Worm (Caenorhabditis elegans) whole organism, young adult: ENCODE results near the gene lgc-44.
A peak's percentile ranks its signal among the peaks of the same experiment; 100 is the strongest.

Source experiments
- B0019.2 ChIP-seq: fragments of 200-800 bp; sonication (Bioruptor generic); conservative IDR thresholded peaks from 2 replicates; pipeline ENCODE4 v1.3.6; 2022; ENCODE audit warnings: missing genetic modification reagents, missing genetic modification characterization, missing compliant biosample characterization
- B0336.3 ChIP-seq: fragments of 200-800 bp; sonication (Bioruptor generic); IDR thresholded peaks from 2 replicates; pipeline ENCODE4 v1.3.6; 2022; ENCODE audit warnings: missing genetic modification characterization, missing compliant biosample characterization
- F10E7.11 ChIP-seq: sonication (generic microtip); optimal IDR thresholded peaks from 2 replicates; lab custom pipeline; 2017; ENCODE audit warnings: mild to moderate bottlenecking, missing genetic modification characterization, moderate library complexity, missing compliant biosample characterization
- F23B12.7 ChIP-seq: sonication (generic microtip); optimal IDR thresholded peaks from 2 replicates; lab custom pipeline; 2017; ENCODE audit warnings: missing genetic modification characterization, mild to moderate bottlenecking, missing compliant biosample characterization, antibody characterized with exemption, moderate library complexity; ENCODE audit not compliant: insufficient read depth
- F57A8.1 ChIP-seq: fragments of 200-800 bp; sonication (Bioruptor generic); optimal IDR thresholded peaks from 2 replicates; lab custom pipeline; 2018; ENCODE audit warnings: mild to moderate bottlenecking, missing genetic modification characterization, moderate library complexity, missing compliant biosample characterization
- T07F8.4 ChIP-seq: sonication (generic microtip); optimal IDR thresholded peaks from 2 replicates; lab custom pipeline; 2016; ENCODE audit warnings: mild to moderate bottlenecking, missing genetic modification characterization, moderate library complexity, missing compliant biosample characterization
- Y53G8AR.9 ChIP-seq: fragments of 200-800 bp; sonication (Bioruptor generic); conservative IDR thresholded peaks from 2 replicates; pipeline ENCODE4 v1.3.6; 2022; ENCODE audit warnings: missing genetic modification reagents, missing genetic modification characterization, missing compliant biosample characterization
- Y56A3A.18 ChIP-seq: fragments of 200-800 bp; sonication (Bioruptor generic); IDR thresholded peaks from 2 replicates; pipeline ENCODE4 v1.3.6; 2022; ENCODE audit warnings: missing genetic modification reagents, missing genetic modification characterization, missing compliant biosample characterization
- Y67H2A.10 ChIP-seq: fragments of 200-800 bp; sonication (Bioruptor generic); conservative IDR thresholded peaks from 2 replicates; pipeline ENCODE4 v1.3.6; 2022; ENCODE audit warnings: missing genetic modification reagents, missing genetic modification characterization, missing compliant biosample characterization
- Y95B8A.8 ChIP-seq: fragments of 200-800 bp; sonication (Bioruptor generic); IDR thresholded peaks from 2 replicates; pipeline ENCODE4 v1.3.6; 2022; ENCODE audit warnings: missing genetic modification reagents, missing genetic modification characterization, missing compliant biosample characterization
- akir-1 ChIP-seq: fragments of 200-800 bp; sonication (Bioruptor generic); optimal IDR thresholded peaks from 2 replicates; lab custom pipeline; 2018; ENCODE audit warnings: mild to moderate bottlenecking, missing genetic modification characterization, moderate library complexity, missing compliant biosample characterization
- atf-7 ChIP-seq: sonication (generic microtip); optimal IDR thresholded peaks from 2 replicates; lab custom pipeline; 2017; ENCODE audit warnings: mild to moderate bottlenecking, missing genetic modification characterization, missing compliant biosample characterization
- athp-1 ChIP-seq: sonication (generic microtip); optimal IDR thresholded peaks from 2 replicates; lab custom pipeline; 2017; ENCODE audit warnings: mild to moderate bottlenecking, missing genetic modification characterization, missing compliant biosample characterization
- attf-5 ChIP-seq: fragments of 200-800 bp; sonication (Bioruptor generic); optimal IDR thresholded peaks from 2 replicates; lab custom pipeline; 2018; ENCODE audit warnings: mild to moderate bottlenecking, missing genetic modification characterization, missing compliant biosample characterization
- bed-1 ChIP-seq: fragments of 200-800 bp; sonication (Bioruptor generic); IDR thresholded peaks from 2 replicates; pipeline ENCODE4 v1.3.6; 2022; ENCODE audit warnings: missing genetic modification reagents, missing genetic modification characterization, missing compliant biosample characterization
- bed-2 ChIP-seq: fragments of 200-800 bp; sonication (Bioruptor generic); IDR thresholded peaks from 2 replicates; pipeline ENCODE4 v1.3.6; 2022; ENCODE audit warnings: missing genetic modification reagents, missing genetic modification characterization, missing compliant biosample characterization
- cebp-2 ChIP-seq: fragments of 200-800 bp; sonication (Bioruptor generic); IDR thresholded peaks from 2 replicates; pipeline ENCODE4 v1.3.6; 2022; ENCODE audit warnings: missing genetic modification characterization, missing compliant biosample characterization
- ceh-40 ChIP-seq: fragments of 200-800 bp; sonication (Bioruptor generic); IDR thresholded peaks from 2 replicates; pipeline ENCODE4 v1.3.6; 2022; ENCODE audit warnings: missing genetic modification characterization, missing compliant biosample characterization
- ceh-91 ChIP-seq: fragments of 200-800 bp; sonication (Bioruptor generic); IDR thresholded peaks from 2 replicates; pipeline ENCODE4 v1.3.6; 2022; ENCODE audit warnings: missing genetic modification reagents, missing genetic modification characterization, missing compliant biosample characterization
- dox-1 ChIP-seq: fragments of 200-800 bp; sonication (Bioruptor generic); IDR thresholded peaks from 2 replicates; pipeline ENCODE4 v1.3.6; 2022; ENCODE audit warnings: missing genetic modification reagents, missing genetic modification characterization, missing compliant biosample characterization
- dpff-1 ChIP-seq: sonication (generic microtip); optimal IDR thresholded peaks from 2 replicates; lab custom pipeline; 2017; ENCODE audit warnings: mild to moderate bottlenecking, missing genetic modification characterization, missing compliant biosample characterization
- dpl-1 ChIP-seq: fragments of 150-350 bp; optimal IDR thresholded peaks from 2 replicates; lab custom pipeline; 2014; ENCODE audit warnings: missing biosample characterization, missing genetic modification reagents, missing genetic modification characterization
- efl-1 ChIP-seq: fragments of 150-350 bp; optimal IDR thresholded peaks from 2 replicates; lab custom pipeline; 2014; ENCODE audit warnings: missing biosample characterization, missing genetic modification reagents, missing genetic modification characterization
- egl-18 ChIP-seq: fragments of 200-800 bp; sonication (Bioruptor generic); IDR thresholded peaks from 2 replicates; pipeline ENCODE4 v1.3.6; 2022; ENCODE audit warnings: missing genetic modification reagents, missing genetic modification characterization, missing compliant biosample characterization
- egl-44 ChIP-seq: fragments of 200-800 bp; sonication (Bioruptor generic); IDR thresholded peaks from 2 replicates; pipeline ENCODE4 v1.3.6; 2022; ENCODE audit warnings: missing genetic modification reagents, missing genetic modification characterization, missing compliant biosample characterization
- egrh-3 ChIP-seq: fragments of 200-800 bp; sonication (Bioruptor generic); IDR thresholded peaks from 2 replicates; pipeline ENCODE4 v1.3.6; 2022; ENCODE audit warnings: missing genetic modification reagents, missing genetic modification characterization, missing compliant biosample characterization
- gei-17 ChIP-seq: fragments of 200-800 bp; sonication (Bioruptor generic); optimal IDR thresholded peaks from 2 replicates; lab custom pipeline; 2018; ENCODE audit warnings: mild to moderate bottlenecking, missing genetic modification characterization, missing compliant biosample characterization
- hsf-1 ChIP-seq: fragments of 200-800 bp; sonication (Bioruptor generic); IDR thresholded peaks from 2 replicates; pipeline ENCODE4 v1.3.6; 2022; ENCODE audit warnings: missing genetic modification reagents, missing genetic modification characterization, missing compliant biosample characterization
- let-526 ChIP-seq: fragments of 200-800 bp; sonication (Bioruptor generic); IDR thresholded peaks from 2 replicates; pipeline ENCODE4 v1.3.6; 2022; ENCODE audit warnings: missing genetic modification reagents, missing genetic modification characterization, missing compliant biosample characterization
- lin-35 ChIP-seq, 3 experiments: fragments of 150-350 bp in 2 of 3; sonication (generic microtip) in 1 of 3; optimal IDR thresholded peaks; 2 replicates each; lab custom pipeline; 2014 to 2018; ENCODE audit warnings: missing biosample characterization in 3 of 3, missing genetic modification characterization in 3 of 3, missing genetic modification reagents in 3 of 3
- lin-40 ChIP-seq: sonication (generic microtip); optimal IDR thresholded peaks from 2 replicates; lab custom pipeline; 2016; ENCODE audit warnings: missing genetic modification characterization, mild to moderate bottlenecking, missing compliant biosample characterization, missing genotype, missing genetic modification reagents
- lin-54 ChIP-seq: fragments of 200-800 bp; sonication (Bioruptor generic); optimal IDR thresholded peaks from 2 replicates; lab custom pipeline; 2018; ENCODE audit warnings: mild to moderate bottlenecking, missing genetic modification characterization, missing compliant biosample characterization
- madf-10 ChIP-seq: sonication (generic microtip); optimal IDR thresholded peaks from 2 replicates; lab custom pipeline; 2016; ENCODE audit warnings: mild to moderate bottlenecking, missing genetic modification characterization, missing compliant biosample characterization
- madf-6 ChIP-seq: fragments of 200-800 bp; sonication (Bioruptor generic); IDR thresholded peaks from 2 replicates; pipeline ENCODE4 v1.3.6; 2022; ENCODE audit warnings: missing genetic modification reagents, missing genetic modification characterization, missing compliant biosample characterization
- nhr-179 ChIP-seq: sonication (generic microtip); optimal IDR thresholded peaks from 2 replicates; lab custom pipeline; 2016; ENCODE audit warnings: mild to moderate bottlenecking, missing genetic modification characterization, missing compliant biosample characterization
- nhr-27 ChIP-seq: fragments of 200-800 bp; sonication (Bioruptor generic); optimal IDR thresholded peaks from 2 replicates; lab custom pipeline; 2018; ENCODE audit warnings: mild to moderate bottlenecking, missing genetic modification characterization, moderate library complexity, missing compliant biosample characterization
- nhr-80 ChIP-seq: sonication (generic microtip); optimal IDR thresholded peaks from 2 replicates; lab custom pipeline; 2016; ENCODE audit warnings: missing genetic modification characterization, missing compliant biosample characterization
- pbrm-1 ChIP-seq: fragments of 200-800 bp; sonication (Bioruptor generic); IDR thresholded peaks from 2 replicates; pipeline ENCODE4 v1.3.6; 2022; ENCODE audit warnings: missing genetic modification reagents, missing genetic modification characterization, missing compliant biosample characterization
- snpc-1.3 ChIP-seq: sonication (generic microtip); optimal IDR thresholded peaks from 2 replicates; lab custom pipeline; 2017; ENCODE audit warnings: missing genetic modification characterization, mild to moderate bottlenecking, missing compliant biosample characterization, antibody characterized with exemption, moderate library complexity, missing genotype, missing genetic modification reagents; ENCODE audit not compliant: insufficient read depth
- snpc-3.4 ChIP-seq: sonication (generic microtip); optimal IDR thresholded peaks from 2 replicates; lab custom pipeline; 2017; ENCODE audit warnings: missing genetic modification characterization, mild to moderate bottlenecking, missing compliant biosample characterization, antibody characterized with exemption, moderate library complexity, missing genotype, missing genetic modification reagents
- snpc-4 ChIP-seq, 5 experiments: fragments of 150-350 bp in 1 of 5; sonication (generic microtip) in 4 of 5; optimal IDR thresholded peaks; 2 replicates each; lab custom pipeline; 2014 to 2018; ENCODE audit warnings: missing genetic modification characterization in 5 of 5, missing biosample characterization in 3 of 5, antibody characterized with exemption in 2 of 5, mild to moderate bottlenecking in 2 of 5, missing compliant biosample characterization in 2 of 5, missing genotype in 2 of 5, moderate library complexity in 2 of 5, missing genetic modification reagents in 1 of 5
- somi-1 ChIP-seq: fragments of 200-800 bp; sonication (Bioruptor generic); optimal IDR thresholded peaks from 2 replicates; lab custom pipeline; 2018; ENCODE audit warnings: mild to moderate bottlenecking, missing genetic modification characterization, missing compliant biosample characterization
- tbp1 ChIP-seq: fragments of 200-800 bp; sonication (Bioruptor generic); optimal IDR thresholded peaks from 2 replicates; lab custom pipeline; 2018; ENCODE audit warnings: mild to moderate bottlenecking, missing genetic modification characterization, missing compliant biosample characterization
- ztf-22 ChIP-seq: fragments of 200-800 bp; sonication (Bioruptor generic); optimal IDR thresholded peaks from 2 replicates; lab custom pipeline; 2018; ENCODE audit warnings: mild to moderate bottlenecking, missing genetic modification characterization, moderate library complexity, missing compliant biosample characterization
- ztf-26 ChIP-seq: sonication (generic microtip); optimal IDR thresholded peaks from 2 replicates; lab custom pipeline; 2017; ENCODE audit warnings: missing genetic modification characterization, missing compliant biosample characterization

Gene lgc-44

ce11 chrV:11629222-11630026, 43.0 kb downstream of the lgc-44 start, which contains the start of gene F35B12.10 (continued):
- TF ChIP-seq lin-54 (no peak), madf-6 (GFP tag; lab: Robert Waterston, UW) (no peak), B0019.2 (GFP tag; lab: Robert Waterston, UW) (no peak), attf-5 (GFP tag; lab: Kevin White, UChicago) (peak; percentile 13), T07F8.4 (tag; lab: Kevin White, UChicago) (no peak), bed-1 (GFP tag; lab: Robert Waterston, UW) (no peak), egl-44 (GFP tag; lab: Robert Waterston, UW) (no peak), hsf-1 (GFP tag; lab: Robert Waterston, UW) (no peak), let-526 (no peak), B0336.3 (GFP tag; lab: Robert Waterston, UW) (peak; percentile 56; the same call in 1 of the 2 replicates), nhr-27 (no peak), Y53G8AR.9 (no peak), athp-1 (tag; lab: Kevin White, UChicago) (no peak), somi-1 (no peak), dox-1 (GFP tag; lab: Robert Waterston, UW) (peak; percentile 69), ceh-40 (GFP tag; lab: Robert Waterston, UW) (no peak), snpc-1.3 (tag; lab: Kevin White, UChicago) (no peak), ceh-91 (GFP tag; lab: Robert Waterston, UW) (no peak), egl-18 (GFP tag; lab: Robert Waterston, UW) (no peak), snpc-3.4 (tag; lab: Kevin White, UChicago) (no peak), nhr-80 (tag; lab: Kevin White, UChicago) (peak; percentile 98), Y67H2A.10 (GFP tag; lab: Robert Waterston, UW) (no peak), F23B12.7 (tag; lab: Kevin White, UChicago) (no peak), pbrm-1 (GFP tag; lab: Robert Waterston, UW) (no peak), lin-35 (GFP tag; optimal IDR thresholded peaks at IDR 0.05; lab: Kevin White, UChicago) (no peak), tbp1 (GFP tag; lab: Kevin White, UChicago) (peak; percentile 40), nhr-179 (no peak), efl-1 (GFP tag; lab: Kevin White, UChicago) (no peak), egrh-3 (no peak), F57A8.1 (GFP tag; lab: Kevin White, UChicago) (no peak), Y56A3A.18 (GFP tag; lab: Robert Waterston, UW) (no peak), atf-7 (peak; percentile 37), lin-40 (no peak), dpff-1 (tag; lab: Kevin White, UChicago) (no peak)

ce11 chrV:11627837-11628236, 44.6 kb downstream of the lgc-44 start:
- TF ChIP-seq snpc-1.3 (tag; lab: Kevin White, UChicago) (no peak), dpl-1 (no peak)

- no peak for TF ChIP-seq gei-17
- TF ChIP-seq bed-1 (GFP tag; lab: Robert Waterston, UW), result no peak
- no peak for TF ChIP-seq tbp1 (GFP tag; lab: Kevin White, UChicago)
- no peak for TF ChIP-seq ceh-40 (GFP tag; lab: Robert Waterston, UW)
- TF ChIP-seq cebp-2 (GFP tag; lab: Robert Waterston, UW), result no peak
- no peak for TF ChIP-seq ztf-22 (GFP tag; lab: Kevin White, UChicago)
- no peak for TF ChIP-seq F10E7.11 (tag; lab: Kevin White, UChicago)
- TF ChIP-seq akir-1 (GFP tag; lab: Kevin White, UChicago), result no peak
- no peak for TF ChIP-seq Y95B8A.8 (GFP tag; lab: Robert Waterston, UW)
- no peak for TF ChIP-seq ztf-26 (tag; lab: Kevin White, UChicago)
- TF ChIP-seq bed-2 (GFP tag; lab: Robert Waterston, UW), result no peak
- no peak for TF ChIP-seq snpc-4 (GFP tag; optimal IDR thresholded peaks at IDR 0.05; lab: Kevin White, UChicago)
- TF ChIP-seq snpc-4 (tag; optimal IDR thresholded peaks at IDR 0.05; lab: Kevin White, UChicago), result no peak
- TF ChIP-seq madf-10 (tag; lab: Kevin White, UChicago), result no peak
- no peak for TF ChIP-seq dpl-1
- no peak for TF ChIP-seq B0019.2 (GFP tag; lab: Robert Waterston, UW)
Measured at ce11 chrV:11624954-11625353, 47.4 kb downstream of the lgc-44 start.
